Worm (Caenorhabditis elegans): Measurements from ENCODE around the gene srh-33.

ce11 chrV:399721-400120 is 43.4 kb downstream of the srh-33 start, which contains the start of gene scl-27:
- TF ChIP-seq jun-1 (tag; optimal IDR thresholded peaks at IDR 0.05): no peak
- TF ChIP-seq mep-1 (tag; optimal IDR thresholded peaks at IDR 0.05): no peak
- TF ChIP-seq duxl-1 (tag; optimal IDR thresholded peaks at IDR 0.05; ENCODE audit: poor library complexity): no peak
- no peak for TF ChIP-seq lin-13 (GFP tag; optimal IDR thresholded peaks at IDR 0.05)
- TF ChIP-seq F10B5.3 (tag; optimal IDR thresholded peaks at IDR 0.05): no peak
- no peak for TF ChIP-seq lin-15B (tag; optimal IDR thresholded peaks at IDR 0.05)
- TF ChIP-seq attf-4 (tag; optimal IDR thresholded peaks at IDR 0.05): no peak
- no peak for TF ChIP-seq lin-1 (GFP tag; IDR thresholded peaks at IDR 0.05)
- no peak for TF ChIP-seq ztf-11 (tag; optimal IDR thresholded peaks at IDR 0.05)
- no peak for TF ChIP-seq ZK546.5 (tag; optimal IDR thresholded peaks at IDR 0.05)
- TF ChIP-seq mdl-1 (tag; optimal IDR thresholded peaks at IDR 0.05): no peak
- TF ChIP-seq lir-3 (tag; optimal IDR thresholded peaks at IDR 0.05): no peak
- no peak for TF ChIP-seq nhr-77 (tag; optimal IDR thresholded peaks at IDR 0.05)
